Worm (Caenorhabditis elegans) whole organism, L4 larva: Measurements from ENCODE around the gene F53A10.2.

Source experiments
- R02D3.7 ChIP-seq: fragments of 150-350 bp; sonication (generic microtip); optimal IDR thresholded peaks from 3 replicates; lab custom pipeline; 2014; ENCODE audit warnings: missing biosample characterization, missing genetic modification characterization
- Y105C5A.15 ChIP-seq: fragments of 200-800 bp; sonication (Bioruptor generic); IDR thresholded peaks from 2 replicates; pipeline ENCODE4 v1.3.6; 2022; ENCODE audit warnings: missing genetic modification characterization, missing compliant biosample characterization
- aha-1 ChIP-seq: fragments of 150-350 bp; peaks from one replicate; lab custom pipeline; 2014; ENCODE audit warnings: missing biosample characterization, missing genetic modification characterization
- aly-2 ChIP-seq: sonication (generic microtip); optimal IDR thresholded peaks from 2 replicates; lab custom pipeline; 2018; ENCODE audit warnings: missing biosample characterization, missing genetic modification characterization
- ama-1 ChIP-seq: fragments of 150-350 bp; optimal IDR thresholded peaks from 2 replicates; lab custom pipeline; 2014; ENCODE audit warnings: inconsistent platforms, mixed read lengths
- arid-1 ChIP-seq: fragments of 200-800 bp; sonication (Bioruptor generic); conservative IDR thresholded peaks from 2 replicates; pipeline ENCODE4 v1.3.6; 2022; ENCODE audit warnings: missing genetic modification reagents, missing genetic modification characterization, missing compliant biosample characterization
- ceh-20 ChIP-seq: fragments of 200-800 bp; sonication (Bioruptor generic); IDR thresholded peaks from 2 replicates; pipeline ENCODE4 v1.3.6; 2022; ENCODE audit warnings: missing genetic modification reagents, missing genetic modification characterization, missing compliant biosample characterization
- ceh-44 ChIP-seq: fragments of 200-800 bp; sonication (Bioruptor generic); IDR thresholded peaks from 2 replicates; pipeline ENCODE4 v1.3.6; 2022; ENCODE audit warnings: missing genetic modification reagents, missing genetic modification characterization, missing compliant biosample characterization
- ceh-62 ChIP-seq: sonication (generic microtip); optimal IDR thresholded peaks from 2 replicates; lab custom pipeline; 2017; ENCODE audit warnings: missing biosample characterization, missing genetic modification characterization
- ceh-82 ChIP-seq: sonication (generic microtip); optimal IDR thresholded peaks from 2 replicates; lab custom pipeline; 2017; ENCODE audit warnings: missing biosample characterization, missing genetic modification characterization
- cey-2 ChIP-seq: sonication (generic microtip); optimal IDR thresholded peaks from 3 replicates; lab custom pipeline; 2017; ENCODE audit warnings: missing genetic modification characterization, mild to moderate bottlenecking, missing compliant biosample characterization, antibody characterized with exemption, borderline replicate concordance; ENCODE audit not compliant: insufficient read depth
- duxl-1 ChIP-seq: sonication (generic microtip); optimal IDR thresholded peaks from 2 replicates; lab custom pipeline; 2016; ENCODE audit warnings: mild to moderate bottlenecking, missing genetic modification characterization, moderate library complexity, missing compliant biosample characterization; ENCODE audit not compliant: poor library complexity
- dve-1 ChIP-seq: sonication (generic microtip); optimal IDR thresholded peaks from 2 replicates; lab custom pipeline; 2017; ENCODE audit warnings: antibody characterized with exemption, mild to moderate bottlenecking, missing genetic modification characterization, missing compliant biosample characterization; ENCODE audit not compliant: insufficient read depth
- egl-43 ChIP-seq: fragments of 200-800 bp; sonication (Bioruptor generic); IDR thresholded peaks from 2 replicates; pipeline ENCODE4 v1.3.6; 2022; ENCODE audit warnings: missing genetic modification reagents, missing genetic modification characterization, missing compliant biosample characterization
- fkh-10 ChIP-seq: fragments of 150-350 bp; optimal IDR thresholded peaks from 2 replicates; lab custom pipeline; 2014; ENCODE audit warnings: missing biosample characterization, missing genetic modification reagents, missing genetic modification characterization
- gei-8 ChIP-seq: fragments of 200-800 bp; sonication (Bioruptor generic); optimal IDR thresholded peaks from 2 replicates; lab custom pipeline; 2018; ENCODE audit warnings: mild to moderate bottlenecking, missing genetic modification characterization, missing compliant biosample characterization
- hlh-11 ChIP-seq: fragments of 200-800 bp; sonication (Bioruptor generic); optimal IDR thresholded peaks from 2 replicates; lab custom pipeline; 2018; ENCODE audit warnings: mild to moderate bottlenecking, missing genetic modification characterization, missing compliant biosample characterization
- hlh-30 ChIP-seq: sonication (generic microtip); optimal IDR thresholded peaks from 2 replicates; lab custom pipeline; 2017; ENCODE audit warnings: antibody characterized with exemption, mild to moderate bottlenecking, missing genetic modification characterization, missing compliant biosample characterization; ENCODE audit not compliant: insufficient read depth
- lim-7 ChIP-seq: fragments of 200-800 bp; sonication (Bioruptor generic); IDR thresholded peaks from 2 replicates; pipeline ENCODE4 v1.3.6; 2022; ENCODE audit warnings: missing genetic modification characterization, missing compliant biosample characterization
- lin-1 ChIP-seq: fragments of 200-800 bp; sonication (Bioruptor generic); IDR thresholded peaks from 2 replicates; pipeline ENCODE4 v1.3.6; 2022; ENCODE audit warnings: missing genetic modification reagents, missing genetic modification characterization, missing compliant biosample characterization
- lin-15B ChIP-seq: fragments of 150-350 bp; sonication (generic microtip); optimal IDR thresholded peaks from 3 replicates; lab custom pipeline; 2014; ENCODE audit warnings: missing biosample characterization, missing genetic modification characterization
- lin-29 ChIP-seq: fragments of 200-800 bp; sonication (Bioruptor generic); IDR thresholded peaks from 2 replicates; pipeline ENCODE4 v1.3.6; 2022; ENCODE audit warnings: missing genetic modification reagents, missing genetic modification characterization, missing compliant biosample characterization
- lin-38 ChIP-seq: fragments of 200-800 bp; sonication (Bioruptor generic); IDR thresholded peaks from 2 replicates; pipeline ENCODE4 v1.3.6; 2022; ENCODE audit warnings: missing genetic modification reagents, missing genetic modification characterization, missing compliant biosample characterization
- lir-3 ChIP-seq: sonication (generic microtip); optimal IDR thresholded peaks from 2 replicates; lab custom pipeline; 2016; ENCODE audit warnings: mild to moderate bottlenecking, missing genetic modification characterization, missing compliant biosample characterization
- lsy-2 ChIP-seq, 2 experiments: fragments of 150-350 bp in 1 of 2; sonication (generic microtip) in 1 of 2; optimal IDR thresholded peaks; 2 replicates each; lab custom pipeline; 2014 to 2017; ENCODE audit warnings: missing biosample characterization in 2 of 2, missing genetic modification characterization in 2 of 2
- mdl-1 ChIP-seq, 2 experiments: fragments of 150-350 bp in 1 of 2; sonication (generic microtip) in 1 of 2; optimal IDR thresholded peaks; 2 replicates each; lab custom pipeline; 2014 to 2017; ENCODE audit warnings: missing biosample characterization in 2 of 2, missing genetic modification characterization in 2 of 2
- mxl-3 ChIP-seq: fragments of 200-800 bp; sonication (Bioruptor generic); optimal IDR thresholded peaks from 2 replicates; lab custom pipeline; 2018; ENCODE audit warnings: mild to moderate bottlenecking, missing genetic modification characterization, missing compliant biosample characterization
- nhr-10 ChIP-seq: fragments of 150-350 bp; optimal IDR thresholded peaks from 2 replicates; lab custom pipeline; 2014; ENCODE audit warnings: missing biosample characterization, missing genetic modification characterization
- nhr-102 ChIP-seq: sonication (generic microtip); optimal IDR thresholded peaks from 2 replicates; lab custom pipeline; 2016; ENCODE audit warnings: mild to moderate bottlenecking, missing genetic modification characterization, moderate library complexity, missing compliant biosample characterization
- nhr-25 ChIP-seq: sonication (generic microtip); optimal IDR thresholded peaks from 2 replicates; lab custom pipeline; 2017; ENCODE audit warnings: missing genetic modification characterization, mild to moderate bottlenecking, missing compliant biosample characterization, antibody characterized with exemption, moderate library complexity, borderline replicate concordance; ENCODE audit not compliant: insufficient read depth
- nhr-48 ChIP-seq: sonication (generic microtip); optimal IDR thresholded peaks from 2 replicates; lab custom pipeline; 2016; ENCODE audit warnings: mild to moderate bottlenecking, missing genetic modification characterization, missing compliant biosample characterization
- nhr-77 ChIP-seq: fragments of 150-350 bp; optimal IDR thresholded peaks from 2 replicates; lab custom pipeline; 2014; ENCODE audit warnings: missing biosample characterization, missing genetic modification characterization
- pha-4 ChIP-seq, 2 experiments: fragments of 150-350 bp in 1 of 2; fragments of 200-800 bp in 1 of 2; sonication (Bioruptor generic) in 1 of 2; IDR thresholded peaks in 1 of 2; optimal IDR thresholded peaks in 1 of 2; 2 replicates each; pipeline versions ENCODE4 v1.3.6 to Lab custom; 2014 to 2022; ENCODE audit warnings: missing genetic modification characterization in 2 of 2, missing genetic modification reagents in 2 of 2, missing biosample characterization in 1 of 2, missing compliant biosample characterization in 1 of 2
- php-3 ChIP-seq: fragments of 200-800 bp; sonication (Bioruptor generic); IDR thresholded peaks from 2 replicates; pipeline ENCODE4 v1.3.6; 2022; ENCODE audit warnings: missing genetic modification reagents, missing genetic modification characterization, missing compliant biosample characterization
- pqm-1 ChIP-seq: sonication (generic microtip); optimal IDR thresholded peaks from 2 replicates; lab custom pipeline; 2017; ENCODE audit warnings: missing biosample characterization, missing genetic modification characterization
- rbr-2 ChIP-seq: sonication (generic microtip); optimal IDR thresholded peaks from 2 replicates; lab custom pipeline; 2016; ENCODE audit warnings: missing genotype, missing genetic modification characterization, missing compliant biosample characterization
- saeg-2 ChIP-seq: fragments of 200-800 bp; sonication (Bioruptor generic); IDR thresholded peaks from 2 replicates; pipeline ENCODE4 v1.3.6; 2022; ENCODE audit warnings: missing genetic modification reagents, missing genetic modification characterization, missing compliant biosample characterization
- set-16 ChIP-seq: fragments of 200-800 bp; sonication (Bioruptor generic); IDR thresholded peaks from 2 replicates; pipeline ENCODE4 v1.3.6; 2022; ENCODE audit warnings: missing genetic modification reagents, missing genetic modification characterization, missing compliant biosample characterization
- snpc-1.2 ChIP-seq: fragments of 200-800 bp; sonication (Bioruptor generic); IDR thresholded peaks from 2 replicates; pipeline ENCODE4 v1.3.6; 2022; ENCODE audit warnings: missing genetic modification reagents, missing genetic modification characterization, missing compliant biosample characterization
- snpc-4 ChIP-seq: fragments of 150-350 bp; optimal IDR thresholded peaks from 2 replicates; lab custom pipeline; 2014; ENCODE audit warnings: missing biosample characterization, missing genetic modification characterization
- spr-3 ChIP-seq: fragments of 200-800 bp; sonication (Bioruptor generic); optimal IDR thresholded peaks from 2 replicates; lab custom pipeline; 2018; ENCODE audit warnings: mild to moderate bottlenecking, missing genetic modification characterization, missing compliant biosample characterization
- tag-97 ChIP-seq: fragments of 200-800 bp; sonication (Bioruptor generic); IDR thresholded peaks from 2 replicates; pipeline ENCODE4 v1.3.6; 2022; ENCODE audit warnings: missing genetic modification characterization, missing compliant biosample characterization
- tra-1 ChIP-seq: fragments of 200-800 bp; sonication (Bioruptor generic); IDR thresholded peaks from 2 replicates; pipeline ENCODE4 v1.3.6; 2022; ENCODE audit warnings: missing genetic modification reagents, missing genetic modification characterization, missing compliant biosample characterization
- unc-130 ChIP-seq: sonication (generic microtip); optimal IDR thresholded peaks from 2 replicates; lab custom pipeline; 2016; ENCODE audit warnings: missing genetic modification reagents, missing genetic modification characterization, missing compliant biosample characterization
- unc-39 ChIP-seq: sonication (generic microtip); optimal IDR thresholded peaks from 2 replicates; lab custom pipeline; 2017; ENCODE audit warnings: missing biosample characterization, missing genetic modification characterization
- zfp-3 ChIP-seq: fragments of 200-800 bp; sonication (Bioruptor generic); conservative IDR thresholded peaks from 2 replicates; pipeline ENCODE4 v1.3.6; 2022; ENCODE audit warnings: missing genetic modification reagents, missing genetic modification characterization, missing compliant biosample characterization
- ztf-11 ChIP-seq: fragments of 150-350 bp; optimal IDR thresholded peaks from 2 replicates; lab custom pipeline; 2014; ENCODE audit warnings: missing biosample characterization, missing genetic modification characterization

The F53A10.2 gene

DNA sequence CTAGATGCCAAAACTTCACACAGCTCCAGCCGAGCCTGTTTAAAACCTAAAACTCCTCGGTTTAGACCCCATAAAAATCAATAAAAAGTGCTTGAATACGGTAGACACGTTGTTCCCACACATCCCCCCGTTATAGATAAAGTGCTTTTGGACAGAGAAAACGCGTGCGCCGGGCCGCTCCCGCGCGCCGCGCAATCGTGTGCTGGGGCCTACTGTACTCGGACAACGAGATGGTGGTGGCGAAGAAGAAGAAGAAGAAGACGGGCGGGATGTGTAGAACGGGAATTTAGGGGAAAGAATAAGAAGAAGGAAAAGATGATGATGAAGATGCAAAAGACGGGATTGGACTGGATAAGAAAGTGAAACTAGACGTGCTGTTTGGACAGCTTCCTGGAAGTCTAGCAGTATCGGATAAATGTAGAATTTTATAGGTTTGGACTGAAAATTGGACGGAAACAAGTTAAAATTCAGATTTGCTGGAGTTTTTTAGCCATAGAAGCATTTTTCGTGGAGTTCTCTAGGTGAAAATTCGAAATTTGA, 47.3 kb downstream of the F53A10.2 start (continued):
- peak in 1 of 2 experiments; percentile 18 for TF ChIP-seq mdl-1 (tag; optimal IDR thresholded peaks at IDR 0.05; lab: Kevin White, UChicago)
- no peak for TF ChIP-seq lin-29 (GFP tag; lab: Robert Waterston, UW)
- no peak for TF ChIP-seq snpc-4
- TF ChIP-seq nhr-102 (tag; lab: Kevin White, UChicago), result peak; percentile 12
- TF ChIP-seq hlh-11 (tag; lab: Kevin White, UChicago), result peak; percentile 50
- TF ChIP-seq nhr-48 (tag; lab: Kevin White, UChicago), result no peak
- TF ChIP-seq saeg-2, result 0 out of 2 replicates have a peak, but pooled peaks have one; percentile 30
- no peak for TF ChIP-seq gei-8 (GFP tag; lab: Kevin White, UChicago)
- no peak for TF ChIP-seq ztf-11
- TF ChIP-seq zfp-3, result no peak
- no peak for TF ChIP-seq duxl-1 (tag; lab: Kevin White, UChicago)
- TF ChIP-seq aha-1 (tag; lab: Kevin White, UChicago), result no peak
- no peak for TF ChIP-seq arid-1 (GFP tag; lab: Robert Waterston, UW)
- peak; percentile 91 for TF ChIP-seq mxl-3
- TF ChIP-seq, all 104 proteins: peak for 8

DNA sequence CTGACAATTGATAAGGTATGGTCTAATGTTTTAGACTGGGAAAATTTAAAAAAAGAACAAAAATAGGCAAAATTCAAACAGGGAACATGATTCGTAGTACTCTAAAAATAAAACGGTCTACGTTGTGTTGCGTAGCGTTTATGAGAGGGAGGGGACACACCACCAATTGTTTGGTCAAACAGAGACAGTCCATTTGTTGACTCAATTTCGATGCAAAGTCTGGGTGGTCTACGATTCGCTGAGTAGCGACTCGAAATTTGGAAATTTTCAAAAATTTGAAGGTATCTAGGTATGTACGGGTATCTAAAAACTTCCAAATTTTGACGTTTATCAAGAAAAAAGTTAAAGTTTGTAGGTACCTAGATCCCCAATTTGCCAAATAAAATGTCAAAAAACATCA, 48.6 kb downstream of the F53A10.2 start:
- TF ChIP-seq cey-2 (tag; lab: Kevin White, UChicago) (no peak), pqm-1 (no peak), nhr-10 (tag; lab: Kevin White, UChicago) (no peak), ceh-20 (GFP tag; lab: Robert Waterston, UW) (no peak), hlh-30 (tag; lab: Kevin White, UChicago) (no peak), lin-1 (GFP tag; lab: Robert Waterston, UW) (no peak), R02D3.7 (tag; lab: Kevin White, UChicago) (no peak), set-16 (GFP tag; lab: Robert Waterston, UW) (no peak), lim-7 (GFP tag; lab: Robert Waterston, UW) (no peak), aly-2 (tag; lab: Kevin White, UChicago) (no peak), dve-1 (tag; lab: Kevin White, UChicago) (no peak), rbr-2 (tag; lab: Kevin White, UChicago) (no peak), tra-1 (GFP tag; lab: Robert Waterston, UW) (no peak), Y105C5A.15 (no peak), tag-97 (GFP tag; lab: Robert Waterston, UW) (no peak), unc-39 (tag; lab: Kevin White, UChicago) (no peak), php-3 (GFP tag; lab: Robert Waterston, UW) (no peak), egl-43 (GFP tag; lab: Robert Waterston, UW) (no peak), unc-130 (GFP tag; lab: Kevin White, UChicago) (no peak), ama-1 (lab: Kevin White, UChicago) (no peak)

ce11 chrII:1246855-1247259, 49.7 kb downstream of the F53A10.2 start:
- TF ChIP-seq fkh-10 (GFP tag; lab: Kevin White, UChicago), result peak; percentile 62
- TF ChIP-seq nhr-10 (tag; lab: Kevin White, UChicago), result no peak
- peak; percentile 69 to 75 for TF ChIP-seq lsy-2 (tag; optimal IDR thresholded peaks at IDR 0.05; lab: Kevin White, UChicago)
- no peak for TF ChIP-seq ceh-62
- TF ChIP-seq ceh-82 (tag; lab: Kevin White, UChicago), result no peak
- TF ChIP-seq lir-3 (tag; lab: Kevin White, UChicago), result peak; percentile 25
- peak; percentile 61 for TF ChIP-seq spr-3 (GFP tag; lab: Kevin White, UChicago)
- no peak for TF ChIP-seq php-3 (GFP tag; lab: Robert Waterston, UW)
- TF ChIP-seq tra-1 (GFP tag; lab: Robert Waterston, UW), result no peak
- peak; percentile 94 to 95 for TF ChIP-seq mdl-1 (tag; optimal IDR thresholded peaks at IDR 0.05; lab: Kevin White, UChicago)
- TF ChIP-seq arid-1 (GFP tag; lab: Robert Waterston, UW), result peak; percentile 63
- peak; percentile 61; the same call in 1 of the 2 replicates for TF ChIP-seq snpc-1.2 (GFP tag; lab: Robert Waterston, UW)
- peak; percentile 77 for TF ChIP-seq lin-1 (GFP tag; lab: Robert Waterston, UW)
- peak; percentile 76 for TF ChIP-seq nhr-25 (tag; lab: Kevin White, UChicago)
- peak; percentile 77; the same call in 1 of the 2 replicates for TF ChIP-seq pha-4 (GFP tag; IDR thresholded peaks at IDR 0.05; lab: Robert Waterston, UW)
- no peak for TF ChIP-seq pha-4 (tag; optimal IDR thresholded peaks at IDR 0.05; lab: Kevin White, UChicago)
- no peak for TF ChIP-seq lin-15B
- TF ChIP-seq lin-38 (GFP tag; lab: Robert Waterston, UW), result peak; percentile 61
- 0 out of 2 replicates have a peak, but pooled peaks have one; percentile 32 for TF ChIP-seq ceh-44
- TF ChIP-seq nhr-77 (tag; lab: Kevin White, UChicago), result peak; percentile 53
